Worm (Caenorhabditis elegans) whole organism, late embryonic: ENCODE data around the gene zip-2.

Experiments
- K02D7.2 ChIP-seq: sonication (generic microtip); optimal IDR thresholded peaks from 2 replicates; lab custom pipeline; 2017; ENCODE audit warnings: mild to moderate bottlenecking, missing genetic modification characterization, missing compliant biosample characterization
- dve-1 ChIP-seq: sonication (generic microtip); optimal IDR thresholded peaks from 2 replicates; lab custom pipeline; 2017; ENCODE audit warnings: antibody characterized with exemption, mild to moderate bottlenecking, missing genetic modification characterization, missing compliant biosample characterization
- elt-2 ChIP-seq: sonication (generic microtip); optimal IDR thresholded peaks from 2 replicates; lab custom pipeline; 2016; ENCODE audit warnings: missing genetic modification reagents, missing genetic modification characterization, missing compliant biosample characterization
- hlh-8 ChIP-seq: sonication (generic microtip); optimal IDR thresholded peaks from 2 replicates; lab custom pipeline; 2016; ENCODE audit warnings: missing genotype, missing genetic modification characterization, missing compliant biosample characterization
- lin-11 ChIP-seq: fragments of 200-800 bp; sonication (Bioruptor generic); optimal IDR thresholded peaks from 2 replicates; lab custom pipeline; 2018; ENCODE audit warnings: mild to moderate bottlenecking, missing genetic modification characterization, missing compliant biosample characterization
- pha-4 ChIP-seq: fragments of 150-350 bp; optimal IDR thresholded peaks from 2 replicates; lab custom pipeline; 2018; ENCODE audit warnings: missing biosample characterization, missing genetic modification reagents, missing genetic modification characterization
- rnt-1 ChIP-seq: sonication (generic microtip); optimal IDR thresholded peaks from 2 replicates; lab custom pipeline; 2016; ENCODE audit warnings: missing genetic modification characterization, missing compliant biosample characterization
- unc-86 ChIP-seq: sonication (generic microtip); optimal IDR thresholded peaks from 2 replicates; lab custom pipeline; 2016; ENCODE audit warnings: missing genetic modification characterization, missing compliant biosample characterization

- TF ChIP-seq unc-86 (tag; lab: Kevin White, UChicago) (no peak), dve-1 (tag; lab: Kevin White, UChicago) (no peak), elt-2 (tag; lab: Kevin White, UChicago) (no peak), lin-11 (tag; lab: Kevin White, UChicago) (no peak), pha-4 (tag; lab: Kevin White, UChicago) (no peak), hlh-8 (tag; lab: Kevin White, UChicago) (no peak), rnt-1 (no peak), K02D7.2 (tag; lab: Kevin White, UChicago) (no peak)
These were observed 1.6 kb downstream of the zip-2 start for ce11 chrIII:834443-834815.
